Worm (Caenorhabditis elegans): ENCODE results near the gene Y56A3A.28.

Gene Y56A3A.28

DNA sequence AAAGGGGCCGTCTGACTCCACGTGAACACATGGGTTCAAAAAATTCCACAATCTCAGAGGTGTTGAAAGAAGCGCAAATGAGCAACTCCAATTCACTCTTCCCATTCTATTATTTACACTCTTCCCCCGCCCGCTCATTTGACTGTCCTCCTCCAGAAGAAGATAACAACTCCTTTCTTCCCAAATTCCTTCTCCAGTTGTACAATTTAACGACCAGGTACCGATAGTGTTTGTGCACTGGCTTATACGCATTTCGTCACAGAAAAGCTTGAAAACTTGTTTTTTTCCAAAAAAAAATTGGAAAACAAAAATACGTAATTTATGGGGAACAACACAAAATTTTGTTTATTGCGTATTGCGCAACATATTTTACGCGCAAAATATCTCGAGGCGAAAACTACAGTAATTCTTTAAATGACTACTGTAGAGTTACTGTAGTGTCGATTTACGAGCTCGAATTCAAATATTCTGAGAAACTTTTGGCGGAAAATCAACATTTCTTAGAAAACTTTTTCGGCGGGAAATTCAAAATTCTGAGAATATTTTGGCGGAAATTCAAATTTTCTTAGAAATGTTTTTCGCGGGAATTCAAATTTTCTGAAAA, 21.8 kb downstream of the Y56A3A.28 start:
- peak; percentile 56 for TF ChIP-seq fos-1 (tag; optimal IDR thresholded peaks at IDR 0.05)
- TF ChIP-seq egl-27 (tag; optimal IDR thresholded peaks at IDR 0.05), result no peak
- TF ChIP-seq lsy-2 (tag; optimal IDR thresholded peaks at IDR 0.05), result no peak
- no peak for TF ChIP-seq nhr-129 (tag; optimal IDR thresholded peaks at IDR 0.05)
- TF ChIP-seq ztf-1 (GFP tag; conservative IDR thresholded peaks at IDR 0.05), result no peak
- TF ChIP-seq unc-62 (GFP tag; optimal IDR thresholded peaks at IDR 0.05), result no peak
- TF ChIP-seq C34F6.9 (tag; optimal IDR thresholded peaks at IDR 0.05), result no peak

ce11 chrIII:11948437-11948836, 22.7 kb downstream of the Y56A3A.28 start:
- no peak for TF ChIP-seq unc-39 (tag; optimal IDR thresholded peaks at IDR 0.05)
- peak; percentile 73 for TF ChIP-seq fos-1 (tag; optimal IDR thresholded peaks at IDR 0.05)
- no peak for TF ChIP-seq sma-3 (GFP tag; optimal IDR thresholded peaks at IDR 0.05)

DNA sequence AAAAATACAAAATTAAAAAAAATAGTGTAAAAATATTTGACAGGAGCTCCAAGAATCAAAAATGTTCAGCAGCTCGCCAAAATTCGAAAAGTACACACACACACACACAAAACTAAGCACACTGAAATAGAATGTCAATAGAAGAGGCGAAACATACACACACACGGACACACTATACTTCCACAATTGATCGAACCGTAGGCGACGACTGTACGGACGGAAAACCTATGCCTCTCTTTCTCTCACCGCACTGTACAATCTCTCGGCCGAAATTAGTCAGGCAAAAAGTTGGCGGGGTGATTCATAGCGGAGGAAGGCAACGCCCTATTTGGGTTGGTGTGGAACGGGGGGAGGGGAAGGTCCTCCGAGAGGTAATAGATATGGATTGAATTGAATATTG, 23.6 kb downstream of the Y56A3A.28 start:
- no peak for TF ChIP-seq lin-11 (tag; optimal IDR thresholded peaks at IDR 0.05)
- TF ChIP-seq fos-1 (tag; optimal IDR thresholded peaks at IDR 0.05), result peak; percentile 97
- TF ChIP-seq nhr-129 (tag; optimal IDR thresholded peaks at IDR 0.05), result peak; percentile 52

- TF ChIP-seq peb-1 (tag; optimal IDR thresholded peaks at IDR 0.05), result no peak
These were observed 24.2 kb downstream of the Y56A3A.28 start, which contains the start of gene Y56A3A.7 for ce11 chrIII:11946973-11947372. TSS of gene Y56A3A.7 (minus strand) at chrIII:11947019.

DNA sequence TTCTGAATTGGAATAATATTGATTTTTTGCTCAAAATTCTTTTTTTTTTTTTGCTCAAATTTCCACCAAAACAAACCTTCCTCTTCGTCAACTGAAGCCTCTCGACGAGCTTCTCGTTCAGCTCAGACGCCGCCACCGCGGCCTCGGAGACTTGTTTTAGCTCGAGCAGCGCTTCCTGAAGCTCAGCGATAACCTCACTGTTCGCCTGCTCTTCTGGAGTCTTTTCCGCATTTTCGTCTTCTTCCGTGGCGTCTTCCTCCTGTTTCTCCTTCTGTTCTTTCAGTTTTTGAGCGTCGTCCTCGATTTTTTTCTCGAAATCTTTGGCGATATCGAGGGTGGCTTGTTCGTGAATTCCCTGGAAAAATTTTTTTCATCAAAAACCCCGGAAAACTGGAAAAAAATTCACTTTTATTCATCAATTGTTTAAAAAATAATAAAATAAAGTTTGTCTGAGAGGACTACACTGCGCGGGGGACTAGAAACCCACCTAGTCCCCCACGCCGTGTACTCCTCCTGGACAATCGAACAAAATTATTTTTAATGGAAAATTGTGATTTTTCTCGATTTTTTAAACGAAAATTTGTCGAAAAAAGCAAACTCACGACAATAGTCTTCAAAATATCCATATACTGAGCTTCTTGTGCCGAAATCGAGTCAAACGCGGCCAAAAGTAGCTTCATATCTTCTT, 25.0 kb downstream of the Y56A3A.28 start:
- TF ChIP-seq ceh-82 (tag; optimal IDR thresholded peaks at IDR 0.05) (no peak), lin-11 (tag; optimal IDR thresholded peaks at IDR 0.05) (peak; percentile 52), nhr-12 (tag; optimal IDR thresholded peaks at IDR 0.05) (no peak), F13H6.1 (tag; optimal IDR thresholded peaks at IDR 0.05) (peak; percentile 90), aly-2 (tag; optimal IDR thresholded peaks at IDR 0.05) (no peak), nhr-10 (tag; optimal IDR thresholded peaks at IDR 0.05) (no peak), elt-1 (tag; optimal IDR thresholded peaks at IDR 0.05) (no peak), gmeb-1 (tag; optimal IDR thresholded peaks at IDR 0.05) (peak; percentile 85), mdl-1 (tag; optimal IDR thresholded peaks at IDR 0.05) (no peak), zag-1 (tag; optimal IDR thresholded peaks at IDR 0.05) (no peak), blmp-1 (tag; optimal IDR thresholded peaks at IDR 0.05; ENCODE audit: insufficient read depth) (peak; percentile 35), C34F6.9 (tag; optimal IDR thresholded peaks at IDR 0.05) (peak; percentile 80), nhr-129 (tag; optimal IDR thresholded peaks at IDR 0.05) (no peak), unc-39 (tag; optimal IDR thresholded peaks at IDR 0.05) (no peak), unc-55 (GFP tag; optimal IDR thresholded peaks at IDR 0.05) (peak; percentile 86), sma-9 (GFP tag; optimal IDR thresholded peaks at IDR 0.05) (peak; percentile 97), sma-9 (tag; optimal IDR thresholded peaks at IDR 0.05) (no peak), ztf-4 (tag; optimal IDR thresholded peaks at IDR 0.05) (peak; percentile 74), nhr-21 (tag; optimal IDR thresholded peaks at IDR 0.05) (peak; percentile 82), ama-1 (optimal IDR thresholded peaks at IDR 0.05) (peak; percentile 9), peb-1 (tag; optimal IDR thresholded peaks at IDR 0.05) (no peak), mab-5 (tag; optimal IDR thresholded peaks at IDR 0.05) (peak; percentile 67), nhr-23 (tag; optimal IDR thresholded peaks at IDR 0.05) (no peak), snpc-4 (tag; optimal IDR thresholded peaks at IDR 0.05) (peak; percentile 79), ztf-11 (tag; optimal IDR thresholded peaks at IDR 0.05) (no peak), elt-3 (tag; optimal IDR thresholded peaks at IDR 0.05) (no peak), sem-4 (tag; optimal IDR thresholded peaks at IDR 0.05) (peak; percentile 95), lin-39 (tag; optimal IDR thresholded peaks at IDR 0.05) (no peak), nhr-237 (tag; optimal IDR thresholded peaks at IDR 0.05) (no peak), nhr-25 (tag; optimal IDR thresholded peaks at IDR 0.05) (peak; percentile 82), nhr-77 (tag; optimal IDR thresholded peaks at IDR 0.05) (no peak), Y55F3AM.14 (GFP tag; optimal IDR thresholded peaks at IDR 0.05) (peak; percentile 55), nhr-11 (tag; optimal IDR thresholded peaks at IDR 0.05) (no peak), lin-13 (GFP tag; optimal IDR thresholded peaks at IDR 0.05) (peak; percentile 91), egl-27 (tag; optimal IDR thresholded peaks at IDR 0.05) (peak; percentile 73), ceh-16 (tag; optimal IDR thresholded peaks at IDR 0.05) (no peak), unc-62 (GFP tag; optimal IDR thresholded peaks at IDR 0.05) (no peak), lsy-2 (tag; optimal IDR thresholded peaks at IDR 0.05) (peak; percentile 86 to 94), alr-1 (tag; optimal IDR thresholded peaks at IDR 0.05) (no peak), R02D3.7 (tag; optimal IDR thresholded peaks at IDR 0.05) (peak; percentile 47), sma-3 (GFP tag; optimal IDR thresholded peaks at IDR 0.05) (peak; percentile 90)
